Fruit fly (Drosophila melanogaster) whole organism, embryonic: Measurements from ENCODE around the gene srp.

Experiments
- Ada2b ChIP-seq: fragments of 200-800 bp; sonication (Bioruptor generic); IDR thresholded peaks from 2 replicates; pipeline ENCODE4 v1.3.6; 2022; ENCODE audit warnings: missing biosample characterization, missing genetic modification characterization
- Aef1 ChIP-seq: fragments of 200-800 bp; sonication (Bioruptor generic); IDR thresholded peaks from 3 replicates; pipeline ENCODE4 v1.3.6; 2022; ENCODE audit warnings: missing biosample characterization, missing genetic modification characterization
- Asciz ChIP-seq: fragments of 200-800 bp; sonication (Bioruptor generic); optimal IDR thresholded peaks from 2 replicates; lab custom pipeline; 2017; ENCODE audit warnings: missing biosample characterization, mild to moderate bottlenecking, missing genetic modification characterization, missing genetic modification reagents
- B-H2 ChIP-seq: fragments of 200-800 bp; sonication (Bioruptor generic); optimal IDR thresholded peaks from 2 replicates; lab custom pipeline; 2018; ENCODE audit warnings: missing biosample characterization, mild to moderate bottlenecking, missing genetic modification characterization
- Blimp-1 ChIP-seq: fragments of 200-800 bp; sonication (Bioruptor generic); optimal IDR thresholded peaks from 3 replicates; lab custom pipeline; 2018; ENCODE audit warnings: missing biosample characterization, missing genetic modification characterization, mild to moderate bottlenecking, moderate library complexity, missing genetic modification reagents
- CG10431 ChIP-seq: fragments of 200-800 bp; sonication (Bioruptor generic); optimal IDR thresholded peaks from 3 replicates; lab custom pipeline; 2018; ENCODE audit warnings: missing biosample characterization, mild to moderate bottlenecking, missing genetic modification characterization
- CG1233 ChIP-seq: fragments of 200-800 bp; sonication (Bioruptor generic); optimal IDR thresholded peaks from 4 replicates; lab custom pipeline; 2018; ENCODE audit warnings: missing biosample characterization, mild to moderate bottlenecking, missing genetic modification characterization
- CG12942 ChIP-seq: fragments of 200-800 bp; sonication (Bioruptor generic); optimal IDR thresholded peaks from 3 replicates; lab custom pipeline; 2016; ENCODE audit warnings: missing biosample characterization, missing genetic modification characterization
- CG1603 ChIP-seq: fragments of 200-800 bp; sonication (Bioruptor generic); optimal IDR thresholded peaks from 2 replicates; lab custom pipeline; 2019; ENCODE audit warnings: missing biosample characterization, mild to moderate bottlenecking, missing genetic modification characterization, moderate library complexity
- CG17359 ChIP-seq: fragments of 200-800 bp; sonication (Bioruptor generic); optimal IDR thresholded peaks from 3 replicates; lab custom pipeline; 2018; ENCODE audit warnings: missing biosample characterization, mild to moderate bottlenecking, missing genetic modification characterization, moderate library complexity
- CG17568 ChIP-seq: fragments of 200-800 bp; sonication (Bioruptor generic); optimal IDR thresholded peaks from 2 replicates; lab custom pipeline; 2018; ENCODE audit warnings: missing biosample characterization, mild to moderate bottlenecking, missing genetic modification characterization, moderate library complexity
- CG17802 ChIP-seq: fragments of 200-800 bp; sonication (Bioruptor generic); optimal IDR thresholded peaks from 2 replicates; lab custom pipeline; 2018; ENCODE audit warnings: missing biosample characterization, mild to moderate bottlenecking, missing genetic modification characterization, moderate library complexity
- CG2202 ChIP-seq: fragments of 200-800 bp; sonication (Bioruptor generic); optimal IDR thresholded peaks from 2 replicates; lab custom pipeline; 2018; ENCODE audit warnings: missing biosample characterization, mild to moderate bottlenecking, missing genetic modification characterization
- CG30020 ChIP-seq: fragments of 200-800 bp; optimal IDR thresholded peaks from 2 replicates; lab custom pipeline; 2019; ENCODE audit warnings: missing biosample characterization, mild to moderate bottlenecking, missing genetic modification characterization, moderate library complexity
- CG31441 ChIP-seq: fragments of 200-800 bp; sonication (Bioruptor generic); IDR thresholded peaks from 2 replicates; pipeline ENCODE4 v1.3.6; 2022; ENCODE audit warnings: missing biosample characterization, missing genetic modification characterization
- CG32772 ChIP-seq: fragments of 200-800 bp; sonication (Bioruptor generic); IDR thresholded peaks from 2 replicates; pipeline ENCODE4 v1.3.6; 2022; ENCODE audit warnings: missing biosample characterization, missing genetic modification characterization
- CG4328 ChIP-seq: fragments of 200-800 bp; sonication (Bioruptor generic); optimal IDR thresholded peaks from 3 replicates; lab custom pipeline; 2017; ENCODE audit warnings: missing biosample characterization, missing genetic modification reagents, missing genetic modification characterization
- CG4424 ChIP-seq: fragments of 200-800 bp; sonication (Bioruptor generic); optimal IDR thresholded peaks from 3 replicates; lab custom pipeline; 2016; ENCODE audit warnings: missing biosample characterization, missing genetic modification characterization
- CG6765 ChIP-seq: fragments of 200-800 bp; sonication (Bioruptor generic); optimal IDR thresholded peaks from 3 replicates; lab custom pipeline; 2017; ENCODE audit warnings: missing biosample characterization, mild to moderate bottlenecking, missing genetic modification characterization
- CG8290 ChIP-seq, 3 experiments: fragments of 200-800 bp; sonication (Bioruptor generic); optimal IDR thresholded peaks; 2 replicates each; lab custom pipeline; 2016 to 2019; ENCODE audit warnings: missing biosample characterization in 3 of 3, missing genetic modification characterization in 3 of 3, mild to moderate bottlenecking in 2 of 3, moderate library complexity in 1 of 3
- Dip3 ChIP-seq: fragments of 200-800 bp; sonication (Bioruptor generic); optimal IDR thresholded peaks from 3 replicates; lab custom pipeline; 2016; ENCODE audit warnings: missing biosample characterization, missing genetic modification characterization
- Gsc ChIP-seq: fragments of 200-800 bp; sonication (Bioruptor generic); IDR thresholded peaks from 2 replicates; pipeline ENCODE4 v1.3.6; 2022; ENCODE audit warnings: missing biosample characterization, missing genetic modification characterization
- HHEX ChIP-seq: fragments of 200-800 bp; sonication (Bioruptor generic); optimal IDR thresholded peaks from 3 replicates; lab custom pipeline; 2017; ENCODE audit warnings: missing biosample characterization, mild to moderate bottlenecking, missing genetic modification characterization, missing genetic modification reagents
- HLH4C ChIP-seq: fragments of 200-800 bp; sonication (Bioruptor generic); IDR thresholded peaks from 3 replicates; pipeline ENCODE4 v1.3.6; 2022; ENCODE audit warnings: missing biosample characterization, missing genetic modification characterization; ENCODE audit not compliant: partially characterized antibody
- HLH54F ChIP-seq: fragments of 200-800 bp; sonication (Bioruptor generic); optimal IDR thresholded peaks from 3 replicates; lab custom pipeline; 2016; ENCODE audit warnings: missing biosample characterization, missing genetic modification characterization
- Hmr ChIP-seq: fragments of 200-800 bp; sonication (Bioruptor generic); optimal IDR thresholded peaks from 3 replicates; lab custom pipeline; 2017; ENCODE audit warnings: mild to moderate bottlenecking, missing biosample characterization, missing genetic modification reagents, missing genetic modification characterization
- Mrtf ChIP-seq: fragments of 200-800 bp; sonication (Bioruptor generic); IDR thresholded peaks from 3 replicates; pipeline ENCODE4 v1.3.6; 2022; ENCODE audit warnings: missing biosample characterization, missing genetic modification characterization
- Pdp1 ChIP-seq, 2 experiments: fragments of 200-800 bp; sonication (Bioruptor generic); optimal IDR thresholded peaks; 3 replicates each; lab custom pipeline; 2016; ENCODE audit warnings: missing biosample characterization in 2 of 2, missing genetic modification characterization in 2 of 2, mild to moderate bottlenecking in 1 of 2, moderate library complexity in 1 of 2
- Sin3A ChIP-seq: fragments of >200 bp; optimal IDR thresholded peaks from 2 replicates; lab custom pipeline; 2018
- Sox100B ChIP-seq: fragments of 200-800 bp; sonication (Bioruptor generic); optimal IDR thresholded peaks from 3 replicates; lab custom pipeline; 2018; ENCODE audit warnings: missing biosample characterization, mild to moderate bottlenecking, missing genetic modification characterization
- Xrp1 ChIP-seq: fragments of 200-800 bp; sonication (Bioruptor generic); IDR thresholded peaks from 2 replicates; pipeline ENCODE4 v1.3.6; 2022; ENCODE audit warnings: missing biosample characterization, missing genetic modification characterization
- bab2 ChIP-seq: fragments of 200-800 bp; sonication (Bioruptor generic); optimal IDR thresholded peaks from 2 replicates; lab custom pipeline; 2016; ENCODE audit warnings: missing biosample characterization, missing genetic modification characterization
- bsh ChIP-seq, 2 experiments: fragments of 200-800 bp; sonication (Bioruptor generic); optimal IDR thresholded peaks; 2 replicates each; lab custom pipeline; 2017 to 2018; ENCODE audit warnings: mild to moderate bottlenecking in 2 of 2, missing biosample characterization in 2 of 2, missing genetic modification characterization in 2 of 2, moderate library complexity in 1 of 2
- caup ChIP-seq: fragments of 200-800 bp; sonication (Bioruptor generic); optimal IDR thresholded peaks from 3 replicates; lab custom pipeline; 2017; ENCODE audit warnings: missing biosample characterization, mild to moderate bottlenecking, missing genetic modification characterization, moderate library complexity; ENCODE audit not compliant: severe bottlenecking
- ci ChIP-seq: fragments of 200-800 bp; sonication (Bioruptor generic); IDR thresholded peaks from 3 replicates; pipeline ENCODE4 v1.3.6; 2022; ENCODE audit warnings: missing biosample characterization, missing genetic modification characterization
- crc ChIP-seq: fragments of 200-800 bp; sonication (Bioruptor generic); optimal IDR thresholded peaks from 2 replicates; lab custom pipeline; 2016; ENCODE audit warnings: missing biosample characterization, missing genetic modification characterization
- croc ChIP-seq: fragments of 200-800 bp; sonication (Bioruptor generic); conservative IDR thresholded peaks from 3 replicates; pipeline ENCODE4 v1.3.6; 2022; ENCODE audit warnings: missing biosample characterization, missing genetic modification characterization
- crp ChIP-seq, 2 experiments: fragments of 200-800 bp; sonication (Bioruptor generic); optimal IDR thresholded peaks; 2 replicates in 1 of 2; 3 replicates in 1 of 2; lab custom pipeline; 2017; ENCODE audit warnings: missing biosample characterization in 2 of 2, missing genetic modification characterization in 2 of 2, mild to moderate bottlenecking in 1 of 2, moderate library complexity in 1 of 2
- cwo ChIP-seq: fragments of 200-800 bp; sonication (Bioruptor generic); optimal IDR thresholded peaks from 3 replicates; lab custom pipeline; 2017; ENCODE audit warnings: missing biosample characterization, missing genetic modification characterization, mild to moderate bottlenecking, moderate library complexity, missing genetic modification reagents
- dati ChIP-seq: fragments of 200-800 bp; sonication (Bioruptor generic); IDR thresholded peaks from 2 replicates; pipeline ENCODE4 v1.3.6; 2022; ENCODE audit warnings: missing biosample characterization, missing genetic modification characterization
- dmrt99B ChIP-seq: fragments of 200-800 bp; sonication (Bioruptor generic); optimal IDR thresholded peaks from 2 replicates; lab custom pipeline; 2018; ENCODE audit warnings: missing biosample characterization, mild to moderate bottlenecking, missing genetic modification characterization, moderate library complexity
- gcm2 ChIP-seq: fragments of 200-800 bp; sonication (Bioruptor generic); optimal IDR thresholded peaks from 2 replicates; lab custom pipeline; 2016; ENCODE audit warnings: missing biosample characterization, missing genetic modification characterization
- insv ChIP-seq, 2 experiments: fragments of 200-800 bp; sonication (Bioruptor generic); optimal IDR thresholded peaks; 3 replicates each; lab custom pipeline; 2016 to 2018; ENCODE audit warnings: missing biosample characterization in 2 of 2, missing genetic modification characterization in 2 of 2
- nerfin-1 ChIP-seq: fragments of 200-800 bp; sonication (Bioruptor generic); optimal IDR thresholded peaks from 3 replicates; lab custom pipeline; 2019; ENCODE audit warnings: missing biosample characterization, mild to moderate bottlenecking, missing genetic modification characterization, moderate library complexity
- odd ChIP-seq: fragments of 200-800 bp; sonication (Bioruptor generic); optimal IDR thresholded peaks from 2 replicates; lab custom pipeline; 2017; ENCODE audit warnings: missing biosample characterization, mild to moderate bottlenecking, missing genetic modification characterization
- org-1 ChIP-seq: fragments of 200-800 bp; sonication (Bioruptor generic); optimal IDR thresholded peaks from 2 replicates; lab custom pipeline; 2017; ENCODE audit warnings: missing biosample characterization, missing genetic modification characterization
- pfk ChIP-seq: fragments of 200-800 bp; sonication (Bioruptor generic); optimal IDR thresholded peaks from 2 replicates; lab custom pipeline; 2018; ENCODE audit warnings: missing biosample characterization, mild to moderate bottlenecking, missing genetic modification characterization, moderate library complexity
- unc-4 ChIP-seq: fragments of 200-800 bp; sonication (Bioruptor generic); IDR thresholded peaks from 2 replicates; pipeline ENCODE4 v1.3.6; 2022; ENCODE audit warnings: missing biosample characterization, missing genetic modification characterization; ENCODE audit not compliant: partially characterized antibody
- unpg ChIP-seq: fragments of 200-800 bp; sonication (Bioruptor generic); optimal IDR thresholded peaks from 3 replicates; lab custom pipeline; 2018; ENCODE audit warnings: missing biosample characterization, mild to moderate bottlenecking, missing genetic modification characterization, moderate library complexity

Gene srp

dm6 chr3R:16005943-16006342 lies 20.0 kb downstream of the srp start (continued):
- TF ChIP-seq CG10431 (GFP tag; lab: Kevin White, UChicago) (peak; percentile 53), Xrp1 (GFP tag; lab: Robert Waterston, UW) (0 out of 2 replicates have a peak, but pooled peaks have one; percentile 20), CG17359 (tag; lab: Kevin White, UChicago) (peak; percentile 74), unpg (GFP tag; lab: Kevin White, UChicago) (peak; percentile 61), Dip3 (no peak), CG4424 (GFP tag; lab: Kevin White, UChicago) (peak; percentile 36), B-H2 (GFP tag; lab: Kevin White, UChicago) (peak; percentile 3), cwo (no peak), HLH4C (GFP tag; lab: Robert Waterston, UW) (no peak), Mrtf (GFP tag; lab: Robert Waterston, UW) (no peak), CG12942 (GFP tag; lab: Kevin White, UChicago) (no peak), bab2 (peak; percentile 55), pfk (GFP tag; lab: Kevin White, UChicago) (peak; percentile 22), dati (GFP tag; lab: Robert Waterston, UW) (no peak), CG4328 (GFP tag; lab: Kevin White, UChicago) (peak; percentile 62), CG31441 (peak; percentile 38; the same call in 1 of the 2 replicates), bsh (GFP tag; optimal IDR thresholded peaks at IDR 0.05; lab: Kevin White, UChicago) (peak in 1 of 2 experiments; percentile 68), Sin3A (lab: Kevin White, UChicago) (no peak), gcm2 (GFP tag; lab: Kevin White, UChicago) (no peak), Ada2b (no peak), CG17568 (GFP tag; lab: Kevin White, UChicago) (peak; percentile 78), Hmr (GFP tag; lab: Kevin White, UChicago) (peak; percentile 54), Pdp1 (GFP tag; optimal IDR thresholded peaks at IDR 0.05; lab: Kevin White, UChicago) (peak in 1 of 2 experiments; percentile 63), CG6765 (GFP tag; lab: Kevin White, UChicago) (peak; percentile 36), org-1 (GFP tag; lab: Kevin White, UChicago) (peak; percentile 42), CG17802 (tag; lab: Kevin White, UChicago) (no peak), HHEX (GFP tag; lab: Kevin White, UChicago) (peak; percentile 56), unc-4 (GFP tag; lab: Robert Waterston, UW) (no peak), CG1603 (tag; lab: Kevin White, UChicago) (peak; percentile 52), Asciz (GFP tag; lab: Kevin White, UChicago) (peak; percentile 81), CG30020 (no peak), ci (GFP tag; lab: Robert Waterston, UW) (peak; percentile 42; the same call in 1 of the 3 replicates), Blimp-1 (GFP tag; lab: Kevin White, UChicago) (peak; percentile 65), CG2202 (tag; lab: Kevin White, UChicago) (peak; percentile 44), croc (GFP tag; lab: Robert Waterston, UW) (no peak), caup (GFP tag; lab: Kevin White, UChicago) (peak; percentile 29), HLH54F (GFP tag; lab: Kevin White, UChicago) (no peak), crc (GFP tag; lab: Kevin White, UChicago) (peak; percentile 19), nerfin-1 (peak; percentile 70), Aef1 (no peak), CG32772 (GFP tag; lab: Robert Waterston, UW) (no peak), odd (GFP tag; lab: Kevin White, UChicago) (peak; percentile 58), insv (GFP tag; optimal IDR thresholded peaks at IDR 0.05; lab: Kevin White, UChicago) (peak in 1 of 2 experiments; percentile 10), CG1233 (GFP tag; lab: Kevin White, UChicago) (peak; percentile 65), dmrt99B (peak; percentile 43), crp (GFP tag; optimal IDR thresholded peaks at IDR 0.05; lab: Kevin White, UChicago) (no peak), CG8290 (GFP tag; optimal IDR thresholded peaks at IDR 0.05; lab: Kevin White, UChicago) (no peak), CG8290 (tag; optimal IDR thresholded peaks at IDR 0.05; lab: Kevin White, UChicago) (peak in 1 of 2 experiments; percentile 62), Sox100B (GFP tag; lab: Kevin White, UChicago) (peak; percentile 57), Gsc (GFP tag; lab: Robert Waterston, UW) (no peak)
